Fruit fly (Drosophila melanogaster) whole organism, embryonic: ENCODE results near the gene eEF1alpha2.
A peak's percentile ranks its signal among the peaks of the same experiment; 100 is the strongest.

Experiments
- Ada2b ChIP-seq: fragments of 200-800 bp; sonication (Bioruptor generic); IDR thresholded peaks from 2 replicates; pipeline ENCODE4 v1.3.6; 2022; ENCODE audit warnings: missing biosample characterization, missing genetic modification characterization
- Asciz ChIP-seq: fragments of 200-800 bp; sonication (Bioruptor generic); optimal IDR thresholded peaks from 2 replicates; lab custom pipeline; 2017; ENCODE audit warnings: missing biosample characterization, mild to moderate bottlenecking, missing genetic modification characterization, missing genetic modification reagents
- BtbVII ChIP-seq: fragments of 200-800 bp; sonication (Bioruptor generic); optimal IDR thresholded peaks from 3 replicates; lab custom pipeline; 2017; ENCODE audit warnings: missing biosample characterization, mild to moderate bottlenecking, missing genetic modification characterization
- CG10431 ChIP-seq: fragments of 200-800 bp; sonication (Bioruptor generic); optimal IDR thresholded peaks from 3 replicates; lab custom pipeline; 2018; ENCODE audit warnings: missing biosample characterization, mild to moderate bottlenecking, missing genetic modification characterization
- CG11085 ChIP-seq: fragments of 200-800 bp; sonication (Bioruptor generic); IDR thresholded peaks from 2 replicates; pipeline ENCODE4 v1.3.6; 2022; ENCODE audit warnings: missing biosample characterization, missing genetic modification characterization
- CG11093 ChIP-seq: fragments of 200-800 bp; sonication (Bioruptor generic); IDR thresholded peaks from 3 replicates; pipeline ENCODE4 v1.3.6; 2022; ENCODE audit warnings: missing biosample characterization, missing genetic modification characterization
- CG11723 ChIP-seq: fragments of 200-800 bp; sonication (Bioruptor generic); optimal IDR thresholded peaks from 2 replicates; lab custom pipeline; 2017; ENCODE audit warnings: missing biosample characterization, mild to moderate bottlenecking, missing genetic modification characterization
- CG12071 ChIP-seq: fragments of 200-800 bp; sonication (Bioruptor generic); optimal IDR thresholded peaks from 3 replicates; lab custom pipeline; 2018; ENCODE audit warnings: missing biosample characterization, mild to moderate bottlenecking, missing genetic modification characterization
- CG12299 ChIP-seq: fragments of 200-800 bp; sonication (Bioruptor generic); optimal IDR thresholded peaks from 2 replicates; lab custom pipeline; 2018; ENCODE audit warnings: missing biosample characterization, mild to moderate bottlenecking, missing genetic modification characterization
- CG14965 ChIP-seq: fragments of 200-800 bp; sonication (Bioruptor generic); optimal IDR thresholded peaks from 2 replicates; lab custom pipeline; 2016; ENCODE audit warnings: missing biosample characterization, missing genetic modification characterization, borderline replicate concordance
- CG15269 ChIP-seq: fragments of 200-800 bp; sonication (Bioruptor generic); optimal IDR thresholded peaks from 2 replicates; lab custom pipeline; 2018; ENCODE audit warnings: missing biosample characterization, mild to moderate bottlenecking, missing genetic modification characterization, moderate library complexity
- CG1647 ChIP-seq: fragments of 200-800 bp; sonication (Bioruptor generic); optimal IDR thresholded peaks from 3 replicates; lab custom pipeline; 2016; ENCODE audit warnings: missing biosample characterization, missing genetic modification characterization
- CG18476 ChIP-seq: fragments of 200-800 bp; sonication (Bioruptor generic); optimal IDR thresholded peaks from 2 replicates; lab custom pipeline; 2016; ENCODE audit warnings: missing biosample characterization, mild to moderate bottlenecking, missing genetic modification characterization
- CG2116 ChIP-seq: fragments of 200-800 bp; sonication (Bioruptor generic); optimal IDR thresholded peaks from 3 replicates; lab custom pipeline; 2018; ENCODE audit warnings: missing biosample characterization, mild to moderate bottlenecking, missing genetic modification characterization
- CG2889 ChIP-seq: fragments of 200-800 bp; sonication (Bioruptor generic); IDR thresholded peaks from 3 replicates; pipeline ENCODE4 v1.3.6; 2022; ENCODE audit warnings: missing biosample characterization, missing genetic modification characterization
- CG3281 ChIP-seq: fragments of 200-800 bp; sonication (Bioruptor generic); optimal IDR thresholded peaks from 3 replicates; lab custom pipeline; 2017; ENCODE audit warnings: missing biosample characterization, mild to moderate bottlenecking, missing genetic modification characterization
- CG34376 ChIP-seq: fragments of 200-800 bp; sonication (Bioruptor generic); optimal IDR thresholded peaks from 2 replicates; lab custom pipeline; 2018; ENCODE audit warnings: missing biosample characterization, mild to moderate bottlenecking, missing genetic modification characterization
- CG4424 ChIP-seq: fragments of 200-800 bp; sonication (Bioruptor generic); optimal IDR thresholded peaks from 3 replicates; lab custom pipeline; 2016; ENCODE audit warnings: missing biosample characterization, missing genetic modification characterization
- CG6683 ChIP-seq: fragments of 200-800 bp; sonication (Bioruptor generic); optimal IDR thresholded peaks from 2 replicates; lab custom pipeline; 2017; ENCODE audit warnings: missing biosample characterization, mild to moderate bottlenecking, missing genetic modification characterization, missing genetic modification reagents
- CG6813 ChIP-seq: fragments of 200-800 bp; sonication (Bioruptor generic); optimal IDR thresholded peaks from 2 replicates; lab custom pipeline; 2017; ENCODE audit warnings: missing biosample characterization, missing genetic modification characterization, mild to moderate bottlenecking, moderate library complexity, missing genetic modification reagents
- CG7745 ChIP-seq: fragments of 200-800 bp; sonication (Bioruptor generic); optimal IDR thresholded peaks from 2 replicates; lab custom pipeline; 2018; ENCODE audit warnings: missing biosample characterization, mild to moderate bottlenecking, missing genetic modification characterization, moderate library complexity
- CG7786 ChIP-seq: fragments of 200-800 bp; sonication (Bioruptor generic); optimal IDR thresholded peaks from 2 replicates; lab custom pipeline; 2016; ENCODE audit warnings: missing biosample characterization, missing genetic modification characterization
- CG8089 ChIP-seq: fragments of 200-800 bp; sonication (Bioruptor generic); optimal IDR thresholded peaks from 3 replicates; lab custom pipeline; 2016; ENCODE audit warnings: missing biosample characterization, missing genetic modification characterization
- CTCF ChIP-seq: fragments of 200-800 bp; sonication (Bioruptor generic); optimal IDR thresholded peaks from 2 replicates; lab custom pipeline; 2017; ENCODE audit warnings: missing biosample characterization, mild to moderate bottlenecking, missing genetic modification characterization, moderate library complexity
- D19A ChIP-seq: fragments of 200-800 bp; optimal IDR thresholded peaks from 3 replicates; lab custom pipeline; 2019; ENCODE audit warnings: missing biosample characterization, mild to moderate bottlenecking, missing genetic modification characterization, moderate library complexity
- Dbx ChIP-seq: fragments of 200-800 bp; sonication (Bioruptor generic); IDR thresholded peaks from 3 replicates; pipeline ENCODE4 v1.3.6; 2022; ENCODE audit warnings: missing biosample characterization, missing genetic modification characterization
- Drgx ChIP-seq: fragments of 200-800 bp; sonication (Bioruptor generic); IDR thresholded peaks from 2 replicates; pipeline ENCODE4 v1.3.6; 2022; ENCODE audit warnings: missing biosample characterization, missing genetic modification characterization
- Ets65A ChIP-seq: fragments of 200-800 bp; sonication (Bioruptor generic); peaks from one replicate; lab custom pipeline; 2016; ENCODE audit warnings: missing biosample characterization, missing genetic modification characterization
- Ets97D ChIP-seq: fragments of 200-800 bp; sonication (Bioruptor generic); optimal IDR thresholded peaks from 3 replicates; lab custom pipeline; 2016; ENCODE audit warnings: missing biosample characterization, missing genetic modification characterization
- Fer1 ChIP-seq: fragments of 200-800 bp; sonication (Bioruptor generic); optimal IDR thresholded peaks from 2 replicates; lab custom pipeline; 2017; ENCODE audit warnings: missing biosample characterization, mild to moderate bottlenecking, missing genetic modification characterization
- Gug ChIP-seq: fragments of 200-800 bp; sonication (Bioruptor generic); IDR thresholded peaks from 4 replicates; pipeline ENCODE4 v1.3.6; 2022; ENCODE audit warnings: missing biosample characterization, missing genetic modification characterization
- HLH54F ChIP-seq: fragments of 200-800 bp; sonication (Bioruptor generic); optimal IDR thresholded peaks from 3 replicates; lab custom pipeline; 2016; ENCODE audit warnings: missing biosample characterization, missing genetic modification characterization
- HmgD ChIP-seq: fragments of 200-800 bp; sonication (Bioruptor generic); optimal IDR thresholded peaks from 3 replicates; lab custom pipeline; 2016; ENCODE audit warnings: missing biosample characterization, missing genetic modification characterization
- Hr3 ChIP-seq: fragments of 200-800 bp; sonication (Bioruptor generic); optimal IDR thresholded peaks from 3 replicates; lab custom pipeline; 2016; ENCODE audit warnings: missing biosample characterization, missing genetic modification characterization
- Lhr ChIP-seq: fragments of 200-800 bp; sonication (Bioruptor generic); optimal IDR thresholded peaks from 3 replicates; lab custom pipeline; 2017; ENCODE audit warnings: mild to moderate bottlenecking, missing biosample characterization, missing genetic modification reagents, missing genetic modification characterization
- Myb ChIP-seq: fragments of 200-800 bp; sonication (Bioruptor generic); optimal IDR thresholded peaks from 2 replicates; lab custom pipeline; 2016; ENCODE audit warnings: missing biosample characterization, missing genetic modification characterization
- NC2α ChIP-seq: fragments of 200-800 bp; sonication (Bioruptor generic); optimal IDR thresholded peaks from 2 replicates; lab custom pipeline; 2016; ENCODE audit warnings: missing biosample characterization, missing genetic modification characterization
- PHDP ChIP-seq: fragments of 200-800 bp; sonication (Bioruptor generic); optimal IDR thresholded peaks from 3 replicates; lab custom pipeline; 2018; ENCODE audit warnings: missing biosample characterization, mild to moderate bottlenecking, missing genetic modification characterization, moderate library complexity
- dm ChIP-seq: fragments of 200-800 bp; sonication (Bioruptor generic); optimal IDR thresholded peaks from 3 replicates; lab custom pipeline; 2016; ENCODE audit warnings: missing biosample characterization, missing genetic modification characterization
- gcm ChIP-seq: fragments of 200-800 bp; sonication (Bioruptor generic); optimal IDR thresholded peaks from 2 replicates; lab custom pipeline; 2019; ENCODE audit warnings: missing biosample characterization, mild to moderate bottlenecking, missing genetic modification characterization, moderate library complexity
- kah ChIP-seq: fragments of 200-800 bp; sonication (Bioruptor generic); optimal IDR thresholded peaks from 2 replicates; lab custom pipeline; 2018; ENCODE audit warnings: missing biosample characterization, mild to moderate bottlenecking, missing genetic modification characterization
- klu ChIP-seq: fragments of 200-800 bp; sonication (Bioruptor generic); IDR thresholded peaks from 2 replicates; pipeline ENCODE4 v1.3.6; 2022; ENCODE audit warnings: missing biosample characterization, missing genetic modification characterization
- lilli ChIP-seq: fragments of 200-800 bp; sonication (Bioruptor generic); optimal IDR thresholded peaks from 3 replicates; lab custom pipeline; 2016; ENCODE audit warnings: missing biosample characterization, missing genetic modification characterization
- nmo ChIP-seq: fragments of 200-800 bp; sonication (Bioruptor generic); optimal IDR thresholded peaks from 2 replicates; lab custom pipeline; 2018; ENCODE audit warnings: missing biosample characterization, mild to moderate bottlenecking, missing genetic modification characterization, moderate library complexity
- pho ChIP-seq: fragments of 200-800 bp; sonication (Bioruptor generic); optimal IDR thresholded peaks from 2 replicates; lab custom pipeline; 2016; ENCODE audit warnings: missing biosample characterization, missing genetic modification characterization
- ro ChIP-seq: fragments of 200-800 bp; sonication (Bioruptor generic); IDR thresholded peaks from 2 replicates; pipeline ENCODE4 v1.3.6; 2022; ENCODE audit warnings: missing biosample characterization, missing genetic modification characterization
- sc ChIP-seq, 3 experiments: fragments of >200 bp in 2 of 3; fragments of 200-800 bp in 1 of 3; sonication (Bioruptor generic) in 1 of 3; optimal IDR thresholded peaks; 2 replicates in 2 of 3; 3 replicates in 1 of 3; lab custom pipeline; 2017; ENCODE audit warnings: mild to moderate bottlenecking in 1 of 3, missing biosample characterization in 1 of 3, missing genetic modification characterization in 1 of 3, missing genetic modification reagents in 1 of 3
- sima ChIP-seq: fragments of 200-800 bp; sonication (Bioruptor generic); optimal IDR thresholded peaks from 2 replicates; lab custom pipeline; 2016; ENCODE audit warnings: missing biosample characterization, missing genetic modification characterization
- stc ChIP-seq: fragments of 200-800 bp; sonication (Bioruptor generic); IDR thresholded peaks from 2 replicates; pipeline ENCODE4 v1.3.6; 2022; ENCODE audit warnings: missing biosample characterization, missing genetic modification characterization
- stwl ChIP-seq: fragments of 200-800 bp; sonication (Bioruptor generic); optimal IDR thresholded peaks from 3 replicates; lab custom pipeline; 2018; ENCODE audit warnings: missing biosample characterization, mild to moderate bottlenecking, missing genetic modification characterization, moderate library complexity
- tna ChIP-seq: fragments of 200-800 bp; sonication (Bioruptor generic); IDR thresholded peaks from 2 replicates; pipeline ENCODE4 v1.3.6; 2022; ENCODE audit warnings: missing biosample characterization, missing genetic modification characterization; ENCODE audit not compliant: partially characterized antibody
- wek ChIP-seq: fragments of 200-800 bp; sonication (Bioruptor generic); optimal IDR thresholded peaks from 3 replicates; lab custom pipeline; 2018; ENCODE audit warnings: missing biosample characterization, mild to moderate bottlenecking, missing genetic modification characterization, moderate library complexity

eEF1alpha2 gene

dm6 chr3R:31709142-31709541, 29.1 kb upstream of the eEF1alpha2 start (continued):
- TF ChIP-seq CG4424 (GFP tag; lab: Kevin White, UChicago) (peak; percentile 43), Ada2b (GFP tag; lab: Robert Waterston, UW) (peak; percentile 59), Ets97D (GFP tag; lab: Kevin White, UChicago) (no peak), pho (no peak), CG18476 (GFP tag; lab: Kevin White, UChicago) (no peak), HLH54F (GFP tag; lab: Kevin White, UChicago) (no peak), lilli (GFP tag; lab: Kevin White, UChicago) (no peak), klu (GFP tag; lab: Robert Waterston, UW) (no peak), nmo (GFP tag; lab: Kevin White, UChicago) (no peak), CG15269 (tag; lab: Kevin White, UChicago) (peak; percentile 16), CG6813 (GFP tag; lab: Kevin White, UChicago) (no peak), CG2889 (GFP tag; lab: Robert Waterston, UW) (no peak), Lhr (GFP tag; lab: Kevin White, UChicago) (no peak), CG11723 (no peak), BtbVII (GFP tag; lab: Kevin White, UChicago) (no peak), dm (no peak), Drgx (peak; percentile 90), HmgD (GFP tag; lab: Kevin White, UChicago) (no peak), CG6683 (GFP tag; lab: Kevin White, UChicago) (no peak), CG3281 (no peak), CG12071 (no peak), NC2α (GFP tag; lab: Kevin White, UChicago) (no peak), Hr3 (GFP tag; lab: Kevin White, UChicago) (no peak), Fer1 (GFP tag; lab: Kevin White, UChicago) (no peak), CG1647 (GFP tag; lab: Kevin White, UChicago) (no peak), gcm (GFP tag; lab: Kevin White, UChicago) (no peak), CG12299 (no peak), CG34376 (no peak), CG10431 (GFP tag; lab: Kevin White, UChicago) (no peak), wek (GFP tag; lab: Kevin White, UChicago) (no peak), CG11085 (GFP tag; lab: Robert Waterston, UW) (no peak), Asciz (GFP tag; lab: Kevin White, UChicago) (peak; percentile 27), Ets65A (peak; percentile 42), CG7786 (no peak), stwl (no peak), sima (no peak), CG2116 (no peak), Myb (GFP tag; lab: Kevin White, UChicago) (no peak), CG7745 (tag; lab: Kevin White, UChicago) (no peak), CTCF (GFP tag; lab: Kevin White, UChicago) (no peak), Gug (0 out of 4 replicates have a peak, but pooled peaks have one; percentile 4), CG14965 (GFP tag; lab: Kevin White, UChicago) (no peak), stc (GFP tag; lab: Robert Waterston, UW) (no peak), ro (GFP tag; lab: Robert Waterston, UW) (no peak), CG11093 (no peak), tna (GFP tag; lab: Robert Waterston, UW) (no peak), kah (GFP tag; lab: Kevin White, UChicago) (no peak), CG8089 (no peak), sc (optimal IDR thresholded peaks at IDR 0.05; lab: Kevin White, UChicago) (no peak), sc (GFP tag; optimal IDR thresholded peaks at IDR 0.05; lab: Kevin White, UChicago) (no peak), PHDP (no peak), D19A (tag; lab: Kevin White, UChicago) (no peak), Dbx (GFP tag; lab: Robert Waterston, UW) (no peak)
